Worm (Caenorhabditis elegans) whole organism, L1 larva: ENCODE measurements around the gene B0361.4.

Source experiments
- C16A3.4 ChIP-seq: fragments of 150-350 bp; optimal IDR thresholded peaks from 2 replicates; lab custom pipeline; 2014; ENCODE audit warnings: missing biosample characterization, missing genetic modification characterization
- F16B12.6 ChIP-seq: fragments of 150-350 bp; optimal IDR thresholded peaks from 2 replicates; lab custom pipeline; 2014; ENCODE audit warnings: missing biosample characterization, missing genetic modification characterization
- alr-1 ChIP-seq: fragments of 200-800 bp; sonication (Bioruptor generic); optimal IDR thresholded peaks from 2 replicates; lab custom pipeline; 2018; ENCODE audit warnings: borderline replicate concordance, mild to moderate bottlenecking, missing genetic modification characterization, missing compliant biosample characterization
- ama-1 ChIP-seq: fragments of 150-350 bp; optimal IDR thresholded peaks from 2 replicates; lab custom pipeline; 2014
- blmp-1 ChIP-seq: fragments of 150-350 bp; optimal IDR thresholded peaks from 2 replicates; lab custom pipeline; 2014; ENCODE audit warnings: missing biosample characterization, missing genetic modification characterization
- ceh-63 ChIP-seq: fragments of 200-800 bp; sonication (Bioruptor generic); optimal IDR thresholded peaks from 2 replicates; lab custom pipeline; 2018; ENCODE audit warnings: mild to moderate bottlenecking, missing genetic modification characterization, missing compliant biosample characterization
- ceh-82 ChIP-seq, 3 experiments: fragments of 150-350 bp in 1 of 3; sonication (generic microtip) in 2 of 3; optimal IDR thresholded peaks; 2 replicates each; lab custom pipeline; 2014 to 2017; ENCODE audit warnings: missing biosample characterization in 3 of 3, missing genetic modification characterization in 3 of 3
- ceh-90 ChIP-seq: sonication (generic microtip); optimal IDR thresholded peaks from 2 replicates; lab custom pipeline; 2016; ENCODE audit warnings: missing genetic modification characterization, missing compliant biosample characterization
- dsc-1 ChIP-seq: sonication (generic microtip); optimal IDR thresholded peaks from 2 replicates; lab custom pipeline; 2016; ENCODE audit warnings: mild to moderate bottlenecking, missing genetic modification characterization, missing compliant biosample characterization
- efl-1 ChIP-seq, 4 experiments: fragments of 150-350 bp; optimal IDR thresholded peaks in 3 of 4; peaks in 1 of 4; 1 replicate in 1 of 4; 2 replicates in 3 of 4; lab custom pipeline; 2014; ENCODE audit warnings: missing biosample characterization in 2 of 4, missing genetic modification characterization in 2 of 4, missing genetic modification reagents in 2 of 4
- efl-3 ChIP-seq: fragments of 200-800 bp; sonication (Bioruptor generic); optimal IDR thresholded peaks from 2 replicates; lab custom pipeline; 2018; ENCODE audit warnings: mild to moderate bottlenecking, missing genetic modification characterization, missing compliant biosample characterization
- egl-13 ChIP-seq: sonication (generic microtip); optimal IDR thresholded peaks from 2 replicates; lab custom pipeline; 2016; ENCODE audit warnings: missing genotype, missing genetic modification reagents, missing genetic modification characterization, missing compliant biosample characterization
- egl-27 ChIP-seq, 2 experiments: fragments of 150-350 bp in 1 of 2; sonication (generic microtip); optimal IDR thresholded peaks; 3 replicates each; lab custom pipeline; 2017 to 2018; ENCODE audit warnings: missing biosample characterization in 2 of 2, missing genetic modification characterization in 2 of 2, missing genetic modification reagents in 2 of 2
- elt-2 ChIP-seq: sonication (generic microtip); optimal IDR thresholded peaks from 2 replicates; lab custom pipeline; 2016; ENCODE audit warnings: missing genetic modification characterization, mild to moderate bottlenecking, inconsistent platforms, missing compliant biosample characterization, missing genetic modification reagents
- ets-5 ChIP-seq: fragments of 200-800 bp; sonication (Bioruptor generic); IDR thresholded peaks from 2 replicates; pipeline ENCODE4 v1.3.6; 2022; ENCODE audit warnings: missing genetic modification characterization, missing compliant biosample characterization
- hlh-4 ChIP-seq: sonication (generic microtip); optimal IDR thresholded peaks from 2 replicates; lab custom pipeline; 2016; ENCODE audit warnings: mild to moderate bottlenecking, missing genetic modification characterization, missing compliant biosample characterization
- hpl-2 ChIP-seq: fragments of 150-350 bp; optimal IDR thresholded peaks from 2 replicates; lab custom pipeline; 2014; ENCODE audit warnings: missing biosample characterization, missing genetic modification reagents, missing genetic modification characterization
- isw-1 ChIP-seq: fragments of 200-800 bp; sonication (Bioruptor generic); IDR thresholded peaks from 2 replicates; pipeline ENCODE4 v1.3.6; 2022; ENCODE audit warnings: missing genetic modification characterization, missing compliant biosample characterization
- lin-13 ChIP-seq: fragments of 150-350 bp; optimal IDR thresholded peaks from 2 replicates; lab custom pipeline; 2014; ENCODE audit warnings: missing biosample characterization, missing genetic modification reagents, missing genetic modification characterization
- lin-14 ChIP-seq: fragments of 200-800 bp; sonication (Bioruptor generic); optimal IDR thresholded peaks from 2 replicates; lab custom pipeline; 2018; ENCODE audit warnings: mild to moderate bottlenecking, missing genetic modification characterization, moderate library complexity, missing compliant biosample characterization
- lin-15B ChIP-seq: fragments of 150-350 bp; sonication (generic microtip); optimal IDR thresholded peaks from 3 replicates; lab custom pipeline; 2014; ENCODE audit warnings: missing biosample characterization, missing genetic modification characterization
- lin-35 ChIP-seq, 2 experiments: fragments of 150-350 bp; optimal IDR thresholded peaks; 2 replicates each; lab custom pipeline; 2014; ENCODE audit warnings: missing biosample characterization in 2 of 2, missing genetic modification characterization in 2 of 2, missing genetic modification reagents in 2 of 2
- lin-39 ChIP-seq: fragments of 150-350 bp; optimal IDR thresholded peaks from 2 replicates; lab custom pipeline; 2014; ENCODE audit warnings: missing biosample characterization, missing genetic modification reagents, missing genetic modification characterization
- lsy-2 ChIP-seq, 2 experiments: fragments of 150-350 bp; optimal IDR thresholded peaks; 2 replicates each; lab custom pipeline; 2014; ENCODE audit warnings: missing biosample characterization in 2 of 2, missing genetic modification characterization in 2 of 2
- mdl-1 ChIP-seq, 2 experiments: fragments of 150-350 bp; optimal IDR thresholded peaks; 2 replicates each; lab custom pipeline; 2014 to 2017; ENCODE audit warnings: missing biosample characterization in 2 of 2, missing genetic modification characterization in 2 of 2, inconsistent platforms in 1 of 2
- mep-1 ChIP-seq: fragments of 150-350 bp; optimal IDR thresholded peaks from 2 replicates; lab custom pipeline; 2014; ENCODE audit warnings: missing biosample characterization, missing genetic modification characterization
- nhr-11 ChIP-seq: fragments of 150-350 bp; optimal IDR thresholded peaks from 2 replicates; lab custom pipeline; 2014; ENCODE audit warnings: missing biosample characterization, missing genetic modification characterization
- nhr-12 ChIP-seq: sonication (generic microtip); optimal IDR thresholded peaks from 2 replicates; lab custom pipeline; 2017; ENCODE audit warnings: missing biosample characterization, missing genetic modification characterization
- nhr-19 ChIP-seq: fragments of 200-800 bp; sonication (Bioruptor generic); conservative IDR thresholded peaks from 2 replicates; pipeline ENCODE4 v1.3.6; 2022; ENCODE audit warnings: missing genetic modification characterization, missing compliant biosample characterization
- nhr-20 ChIP-seq: sonication (generic microtip); optimal IDR thresholded peaks from 2 replicates; lab custom pipeline; 2016; ENCODE audit warnings: mild to moderate bottlenecking, missing genetic modification characterization, missing compliant biosample characterization
- nhr-47 ChIP-seq: sonication (generic microtip); optimal IDR thresholded peaks from 2 replicates; lab custom pipeline; 2016; ENCODE audit warnings: mild to moderate bottlenecking, missing genetic modification characterization, moderate library complexity, missing compliant biosample characterization
- nhr-71 ChIP-seq: sonication (generic microtip); optimal IDR thresholded peaks from 2 replicates; lab custom pipeline; 2016; ENCODE audit warnings: mild to moderate bottlenecking, missing genetic modification characterization, moderate library complexity, missing compliant biosample characterization
- nhr-76 ChIP-seq: sonication (generic microtip); optimal IDR thresholded peaks from 2 replicates; lab custom pipeline; 2017; ENCODE audit warnings: missing biosample characterization, missing genetic modification characterization
- nhr-77 ChIP-seq: fragments of 150-350 bp; optimal IDR thresholded peaks from 2 replicates; lab custom pipeline; 2014; ENCODE audit warnings: missing biosample characterization, missing genetic modification characterization
- nhr-85 ChIP-seq: sonication (generic microtip); peaks from one replicate; lab custom pipeline; 2016; ENCODE audit warnings: missing genetic modification characterization, inconsistent platforms, missing compliant biosample characterization
- pag-3 ChIP-seq: sonication (generic microtip); optimal IDR thresholded peaks from 2 replicates; lab custom pipeline; 2017; ENCODE audit warnings: missing genetic modification characterization, mild to moderate bottlenecking, missing compliant biosample characterization, antibody characterized with exemption, borderline replicate concordance; ENCODE audit not compliant: insufficient read depth
- pax-3 ChIP-seq: fragments of 200-800 bp; sonication (Bioruptor generic); optimal IDR thresholded peaks from 2 replicates; lab custom pipeline; 2018; ENCODE audit warnings: mild to moderate bottlenecking, missing genetic modification characterization, moderate library complexity, missing compliant biosample characterization
- pqm-1 ChIP-seq: sonication (generic microtip); optimal IDR thresholded peaks from 3 replicates; lab custom pipeline; 2017; ENCODE audit warnings: missing biosample characterization, missing genetic modification characterization
- skn-1 ChIP-seq: fragments of 150-350 bp; optimal IDR thresholded peaks from 2 replicates; lab custom pipeline; 2014; ENCODE audit warnings: missing biosample characterization, missing genetic modification characterization
- snpc-4 ChIP-seq: fragments of 150-350 bp; optimal IDR thresholded peaks from 2 replicates; lab custom pipeline; 2014; ENCODE audit warnings: missing biosample characterization, missing genetic modification characterization
- snu-23 ChIP-seq: sonication (generic microtip); optimal IDR thresholded peaks from 2 replicates; lab custom pipeline; 2016; ENCODE audit warnings: missing genetic modification characterization, missing compliant biosample characterization
- sptf-1 ChIP-seq: fragments of 150-350 bp; optimal IDR thresholded peaks from 2 replicates; lab custom pipeline; 2014; ENCODE audit warnings: missing biosample characterization, missing genetic modification characterization
- tlp-1 ChIP-seq: fragments of 150-350 bp; optimal IDR thresholded peaks from 2 replicates; lab custom pipeline; 2014; ENCODE audit warnings: missing biosample characterization, missing genetic modification characterization
- unc-130 ChIP-seq: fragments of 150-350 bp; optimal IDR thresholded peaks from 2 replicates; lab custom pipeline; 2017; ENCODE audit warnings: missing biosample characterization, missing genetic modification characterization, inconsistent platforms
- unc-30 ChIP-seq: sonication (generic microtip); optimal IDR thresholded peaks from 2 replicates; lab custom pipeline; 2017; ENCODE audit warnings: missing biosample characterization, missing genetic modification characterization
- unc-86 ChIP-seq: sonication (generic microtip); optimal IDR thresholded peaks from 2 replicates; lab custom pipeline; 2016; ENCODE audit warnings: missing genetic modification characterization, missing compliant biosample characterization
- zag-1 ChIP-seq: fragments of 150-350 bp; optimal IDR thresholded peaks from 2 replicates; lab custom pipeline; 2014; ENCODE audit warnings: missing biosample characterization, missing genetic modification characterization
- zip-4 ChIP-seq: fragments of 200-800 bp; sonication (Bioruptor generic); optimal IDR thresholded peaks from 2 replicates; lab custom pipeline; 2018; ENCODE audit warnings: mild to moderate bottlenecking, missing genetic modification characterization, moderate library complexity, missing compliant biosample characterization
- ztf-11 ChIP-seq, 2 experiments: sonication (generic microtip); optimal IDR thresholded peaks; 2 replicates each; lab custom pipeline; 2016 to 2017; ENCODE audit warnings: missing genetic modification characterization in 2 of 2, missing biosample characterization in 1 of 2, missing compliant biosample characterization in 1 of 2
- ztf-4 ChIP-seq: fragments of 150-350 bp; optimal IDR thresholded peaks from 2 replicates; lab custom pipeline; 2014; ENCODE audit warnings: missing biosample characterization, missing genetic modification characterization

Gene B0361.4

ce11 chrIII:7291216-7291615 is 32.4 kb downstream of the B0361.4 start:
- TF ChIP-seq ceh-82 (tag; optimal IDR thresholded peaks at IDR 0.05; lab: Kevin White, UChicago) (no peak), mep-1 (tag; lab: Kevin White, UChicago) (no peak), nhr-85 (tag; lab: Kevin White, UChicago) (no peak), egl-27 (tag; optimal IDR thresholded peaks at IDR 0.05; lab: Kevin White, UChicago) (no peak), mdl-1 (tag; optimal IDR thresholded peaks at IDR 0.05; lab: Kevin White, UChicago) (no peak), nhr-77 (tag; lab: Kevin White, UChicago) (no peak), lin-39 (no peak), dsc-1 (tag; lab: Kevin White, UChicago) (peak; percentile 12), lsy-2 (tag; optimal IDR thresholded peaks at IDR 0.05; lab: Kevin White, UChicago) (peak in 1 of 2 experiments; percentile 4), ztf-11 (tag; optimal IDR thresholded peaks at IDR 0.05; lab: Kevin White, UChicago) (no peak), alr-1 (tag; lab: Kevin White, UChicago) (no peak), F16B12.6 (tag; lab: Kevin White, UChicago) (no peak), nhr-12 (tag; lab: Kevin White, UChicago) (no peak), C16A3.4 (tag; lab: Kevin White, UChicago) (no peak), elt-2 (tag; lab: Kevin White, UChicago) (no peak), nhr-71 (tag; lab: Kevin White, UChicago) (peak; percentile 16), snpc-4 (tag; lab: Kevin White, UChicago) (no peak), unc-86 (tag; lab: Kevin White, UChicago) (no peak), ceh-90 (tag; lab: Kevin White, UChicago) (no peak), nhr-19 (GFP tag; lab: Robert Waterston, UW) (no peak), efl-1 (optimal IDR thresholded peaks at IDR 0.05; lab: Kevin White, UChicago) (no peak), efl-1 (GFP tag; optimal IDR thresholded peaks at IDR 0.05 in 1 of 2; lab: Kevin White, UChicago) (no peak), ama-1 (lab: Kevin White, UChicago) (no peak), lin-14 (GFP tag; lab: Kevin White, UChicago) (peak; percentile 51), nhr-20 (tag; lab: Kevin White, UChicago) (no peak), hpl-2 (GFP tag; lab: Kevin White, UChicago) (no peak), tlp-1 (tag; lab: Kevin White, UChicago) (no peak), egl-13 (no peak), nhr-11 (no peak), snu-23 (peak; percentile 9), blmp-1 (tag; lab: Kevin White, UChicago) (peak; percentile 17)
- TF ChIP-seq, all 84 proteins: peak for 6

- TF ChIP-seq sptf-1: no peak
- TF ChIP-seq pqm-1 (tag; lab: Kevin White, UChicago): no peak
- peak; percentile 22 to 33 for TF ChIP-seq lin-35 (GFP tag; optimal IDR thresholded peaks at IDR 0.05; lab: Kevin White, UChicago)
- no peak for TF ChIP-seq pax-3 (tag; lab: Kevin White, UChicago)
- TF ChIP-seq mdl-1 (tag; optimal IDR thresholded peaks at IDR 0.05; lab: Kevin White, UChicago): no peak
- no peak for TF ChIP-seq nhr-19 (GFP tag; lab: Robert Waterston, UW)
- no peak for TF ChIP-seq nhr-47 (tag; lab: Kevin White, UChicago)
- no peak for TF ChIP-seq efl-3 (GFP tag; lab: Kevin White, UChicago)
- TF ChIP-seq nhr-76: no peak
- no peak for TF ChIP-seq pag-3 (tag; lab: Kevin White, UChicago)
- TF ChIP-seq alr-1 (tag; lab: Kevin White, UChicago): no peak
- peak; percentile 98 for TF ChIP-seq blmp-1 (tag; lab: Kevin White, UChicago)
- TF ChIP-seq ztf-4 (tag; lab: Kevin White, UChicago): no peak
- no peak for TF ChIP-seq elt-2 (tag; lab: Kevin White, UChicago)
- TF ChIP-seq nhr-11: no peak
- no peak for TF ChIP-seq hlh-4 (tag; lab: Kevin White, UChicago)
- no peak for TF ChIP-seq lin-15B
- TF ChIP-seq isw-1 (GFP tag; lab: Robert Waterston, UW): no peak
- no peak for TF ChIP-seq zag-1 (tag; lab: Kevin White, UChicago)
- no peak for TF ChIP-seq unc-130
- TF ChIP-seq lsy-2 (tag; optimal IDR thresholded peaks at IDR 0.05; lab: Kevin White, UChicago): peak in 1 of 2 experiments; percentile 28
- TF ChIP-seq lin-13 (GFP tag; lab: Kevin White, UChicago): no peak
- no peak for TF ChIP-seq egl-27 (tag; optimal IDR thresholded peaks at IDR 0.05; lab: Kevin White, UChicago)
- TF ChIP-seq nhr-12 (tag; lab: Kevin White, UChicago): no peak
- no peak for TF ChIP-seq zip-4 (GFP tag; lab: Kevin White, UChicago)
- peak in 1 of 2 experiments; percentile 5 for TF ChIP-seq efl-1 (optimal IDR thresholded peaks at IDR 0.05; lab: Kevin White, UChicago)
- no peak for TF ChIP-seq efl-1 (GFP tag; optimal IDR thresholded peaks at IDR 0.05 in 1 of 2; lab: Kevin White, UChicago)
- TF ChIP-seq hpl-2 (GFP tag; lab: Kevin White, UChicago): no peak
- no peak for TF ChIP-seq unc-30 (tag; lab: Kevin White, UChicago)
- TF ChIP-seq unc-86 (tag; lab: Kevin White, UChicago): no peak
- no peak for TF ChIP-seq ceh-63 (GFP tag; lab: Kevin White, UChicago)
- TF ChIP-seq skn-1: peak; percentile 49
- TF ChIP-seq ets-5 (GFP tag; lab: Robert Waterston, UW): no peak
Observed at ce11 chrIII:7292569-7292968, 33.8 kb downstream of the B0361.4 start.
